Fruit fly (Drosophila melanogaster) whole organism, prepupa: ENCODE data around the gene CG13721.

ENCODE experiments used
- Blimp-1 ChIP-seq: fragments of 200-800 bp; sonication (Bioruptor generic); optimal IDR thresholded peaks from 3 replicates; lab custom pipeline; 2017; ENCODE audit warnings: missing biosample characterization, missing genetic modification characterization, mild to moderate bottlenecking, moderate library complexity, missing genetic modification reagents
- CG11294 ChIP-seq: fragments of 200-800 bp; sonication (Bioruptor generic); IDR thresholded peaks from 2 replicates; pipeline ENCODE4 v1.3.6; 2022; ENCODE audit warnings: missing biosample characterization, missing genetic modification characterization
- CG11902 ChIP-seq: fragments of 200-800 bp; sonication (Bioruptor generic); optimal IDR thresholded peaks from 3 replicates; lab custom pipeline; 2016; ENCODE audit warnings: missing biosample characterization, missing genetic modification characterization
- CG1621 ChIP-seq: fragments of 200-800 bp; sonication (Bioruptor generic); optimal IDR thresholded peaks from 3 replicates; lab custom pipeline; 2018; ENCODE audit warnings: missing biosample characterization, mild to moderate bottlenecking, missing genetic modification characterization
- CG16779 ChIP-seq: fragments of 200-800 bp; sonication (Bioruptor generic); optimal IDR thresholded peaks from 3 replicates; lab custom pipeline; 2017; ENCODE audit warnings: missing biosample characterization, mild to moderate bottlenecking, missing genetic modification characterization
- CG3032 ChIP-seq: fragments of 200-800 bp; optimal IDR thresholded peaks from 2 replicates; lab custom pipeline; 2019; ENCODE audit warnings: missing biosample characterization, mild to moderate bottlenecking, missing genetic modification characterization, moderate library complexity
- CG32006 ChIP-seq: fragments of 200-800 bp; sonication (Bioruptor generic); optimal IDR thresholded peaks from 3 replicates; lab custom pipeline; 2017; ENCODE audit warnings: missing biosample characterization, mild to moderate bottlenecking, missing genetic modification characterization
- CG34406 ChIP-seq: fragments of 200-800 bp; sonication (Bioruptor generic); optimal IDR thresholded peaks from 3 replicates; lab custom pipeline; 2016; ENCODE audit warnings: missing biosample characterization, missing genetic modification characterization
- CG3919 ChIP-seq: fragments of 200-800 bp; sonication (Bioruptor generic); optimal IDR thresholded peaks from 3 replicates; lab custom pipeline; 2016; ENCODE audit warnings: missing biosample characterization, missing genetic modification characterization
- CG6163 ChIP-seq: fragments of 200-800 bp; sonication (Bioruptor generic); IDR thresholded peaks from 3 replicates; pipeline ENCODE4 v1.3.6; 2022; ENCODE audit warnings: missing biosample characterization, missing genetic modification characterization
- CG6276 ChIP-seq: fragments of 200-800 bp; sonication (Bioruptor generic); optimal IDR thresholded peaks from 2 replicates; lab custom pipeline; 2017; ENCODE audit warnings: missing biosample characterization, mild to moderate bottlenecking, missing genetic modification characterization
- CG6808 ChIP-seq: fragments of 200-800 bp; sonication (Bioruptor generic); optimal IDR thresholded peaks from 3 replicates; lab custom pipeline; 2017; ENCODE audit warnings: missing biosample characterization, missing genetic modification characterization, mild to moderate bottlenecking, moderate library complexity, missing genetic modification reagents
- CG6854 ChIP-seq: fragments of 200-800 bp; sonication (Bioruptor generic); optimal IDR thresholded peaks from 2 replicates; lab custom pipeline; 2017; ENCODE audit warnings: missing biosample characterization, mild to moderate bottlenecking, missing genetic modification characterization
- CG7368 ChIP-seq: fragments of 200-800 bp; sonication (Bioruptor generic); optimal IDR thresholded peaks from 3 replicates; lab custom pipeline; 2016; ENCODE audit warnings: missing biosample characterization, missing genetic modification characterization
- CG8119 ChIP-seq: fragments of 200-800 bp; sonication (Bioruptor generic); IDR thresholded peaks from 3 replicates; pipeline ENCODE4 v1.3.6; 2022; ENCODE audit warnings: missing biosample characterization, missing genetic modification characterization
- CG8319 ChIP-seq: fragments of 200-800 bp; sonication (Bioruptor generic); optimal IDR thresholded peaks from 3 replicates; lab custom pipeline; 2016; ENCODE audit warnings: missing biosample characterization, missing genetic modification characterization
- CG8632 ChIP-seq: fragments of 200-800 bp; sonication (Bioruptor generic); optimal IDR thresholded peaks from 3 replicates; lab custom pipeline; 2016; ENCODE audit warnings: missing biosample characterization, missing genetic modification characterization
- CG9139 ChIP-seq: fragments of 200-800 bp; sonication (Bioruptor generic); optimal IDR thresholded peaks from 3 replicates; lab custom pipeline; 2017; ENCODE audit warnings: missing biosample characterization, mild to moderate bottlenecking, missing genetic modification characterization
- Eip78C ChIP-seq: fragments of 200-800 bp; sonication (Bioruptor generic); peaks from one replicate; lab custom pipeline; 2016; ENCODE audit warnings: missing biosample characterization, missing genetic modification characterization
- Eip93F ChIP-seq: fragments of 200-800 bp; sonication (Bioruptor generic); optimal IDR thresholded peaks from 2 replicates; lab custom pipeline; 2016; ENCODE audit warnings: missing biosample characterization, mild to moderate bottlenecking, missing genetic modification characterization
- Ets96B ChIP-seq: fragments of 200-800 bp; optimal IDR thresholded peaks from 2 replicates; lab custom pipeline; 2019; ENCODE audit warnings: missing biosample characterization, mild to moderate bottlenecking, missing genetic modification characterization, moderate library complexity
- Hr38 ChIP-seq: sonication (Bioruptor generic); optimal IDR thresholded peaks from 2 replicates; lab custom pipeline; 2016; ENCODE audit warnings: missing biosample characterization, missing genetic modification characterization
- Hr39 ChIP-seq: fragments of 200-800 bp; sonication (Bioruptor generic); optimal IDR thresholded peaks from 2 replicates; lab custom pipeline; 2016; ENCODE audit warnings: missing biosample characterization, missing genetic modification characterization
- Lpt ChIP-seq: fragments of 200-800 bp; sonication (Bioruptor generic); optimal IDR thresholded peaks from 3 replicates; lab custom pipeline; 2016; ENCODE audit warnings: missing biosample characterization, missing genetic modification characterization
- OdsH ChIP-seq: fragments of 200-800 bp; sonication (Bioruptor generic); optimal IDR thresholded peaks from 3 replicates; lab custom pipeline; 2016; ENCODE audit warnings: missing biosample characterization, missing genetic modification characterization
- Smox ChIP-seq: fragments of 200-800 bp; sonication (Bioruptor generic); optimal IDR thresholded peaks from 3 replicates; lab custom pipeline; 2016; ENCODE audit warnings: missing biosample characterization, missing genetic modification characterization
- Sox102F ChIP-seq: fragments of 200-800 bp; sonication (Bioruptor generic); optimal IDR thresholded peaks from 2 replicates; lab custom pipeline; 2016; ENCODE audit warnings: missing biosample characterization, mild to moderate bottlenecking, missing genetic modification characterization
- Sox14 ChIP-seq: fragments of 200-800 bp; sonication (Bioruptor generic); optimal IDR thresholded peaks from 3 replicates; lab custom pipeline; 2016; ENCODE audit warnings: missing biosample characterization, missing genetic modification characterization
- Sox15 ChIP-seq: fragments of 200-800 bp; sonication (Bioruptor generic); optimal IDR thresholded peaks from 3 replicates; lab custom pipeline; 2016; ENCODE audit warnings: missing biosample characterization, missing genetic modification characterization
- achi ChIP-seq: fragments of 200-800 bp; sonication (Bioruptor generic); optimal IDR thresholded peaks from 3 replicates; lab custom pipeline; 2016; ENCODE audit warnings: missing biosample characterization, missing genetic modification characterization
- cyc ChIP-seq: fragments of 200-800 bp; sonication (Bioruptor generic); optimal IDR thresholded peaks from 3 replicates; lab custom pipeline; 2016; ENCODE audit warnings: missing biosample characterization, missing genetic modification characterization
- dac ChIP-seq: fragments of 200-800 bp; sonication (Bioruptor generic); optimal IDR thresholded peaks from 2 replicates; lab custom pipeline; 2017; ENCODE audit warnings: missing biosample characterization, mild to moderate bottlenecking, missing genetic modification characterization
- dsx ChIP-seq: fragments of 200-800 bp; optimal IDR thresholded peaks from 3 replicates; lab custom pipeline; 2019; ENCODE audit warnings: missing biosample characterization, mild to moderate bottlenecking, missing genetic modification characterization, moderate library complexity; ENCODE audit not compliant: poor library complexity, severe bottlenecking
- esn ChIP-seq: fragments of 200-800 bp; sonication (Bioruptor generic); optimal IDR thresholded peaks from 2 replicates; lab custom pipeline; 2016; ENCODE audit warnings: missing biosample characterization, mild to moderate bottlenecking, missing genetic modification characterization, moderate library complexity
- fd59A ChIP-seq: fragments of 200-800 bp; sonication (Bioruptor generic); optimal IDR thresholded peaks from 2 replicates; lab custom pipeline; 2017; ENCODE audit warnings: missing biosample characterization, mild to moderate bottlenecking, missing genetic modification characterization, missing genetic modification reagents
- fkh ChIP-seq: fragments of 200-800 bp; sonication (Bioruptor generic); optimal IDR thresholded peaks from 3 replicates; lab custom pipeline; 2017; ENCODE audit warnings: missing biosample characterization, mild to moderate bottlenecking, missing genetic modification characterization, moderate library complexity
- pdm3 ChIP-seq: fragments of 200-800 bp; sonication (Bioruptor generic); optimal IDR thresholded peaks from 3 replicates; lab custom pipeline; 2016; ENCODE audit warnings: missing biosample characterization, missing genetic modification characterization
- salr ChIP-seq, 2 experiments: fragments of 200-800 bp; sonication (Bioruptor generic); optimal IDR thresholded peaks; 3 replicates each; lab custom pipeline; 2016 to 2018; ENCODE audit warnings: missing biosample characterization in 2 of 2, missing genetic modification characterization in 2 of 2, mild to moderate bottlenecking in 1 of 2
- ss ChIP-seq, 2 experiments: fragments of 200-800 bp; sonication (Bioruptor generic); optimal IDR thresholded peaks; 2 replicates in 1 of 2; 3 replicates in 1 of 2; lab custom pipeline; 2017 to 2018; ENCODE audit warnings: mild to moderate bottlenecking in 2 of 2, missing biosample characterization in 2 of 2, missing genetic modification characterization in 2 of 2, moderate library complexity in 1 of 2
- topi ChIP-seq: fragments of 200-800 bp; sonication (Bioruptor generic); optimal IDR thresholded peaks from 3 replicates; lab custom pipeline; 2016; ENCODE audit warnings: missing biosample characterization, missing genetic modification characterization
- vri ChIP-seq: fragments of 200-800 bp; sonication (Bioruptor generic); optimal IDR thresholded peaks from 3 replicates; lab custom pipeline; 2016; ENCODE audit warnings: missing biosample characterization, mild to moderate bottlenecking, missing genetic modification characterization

Gene CG13721

DNA sequence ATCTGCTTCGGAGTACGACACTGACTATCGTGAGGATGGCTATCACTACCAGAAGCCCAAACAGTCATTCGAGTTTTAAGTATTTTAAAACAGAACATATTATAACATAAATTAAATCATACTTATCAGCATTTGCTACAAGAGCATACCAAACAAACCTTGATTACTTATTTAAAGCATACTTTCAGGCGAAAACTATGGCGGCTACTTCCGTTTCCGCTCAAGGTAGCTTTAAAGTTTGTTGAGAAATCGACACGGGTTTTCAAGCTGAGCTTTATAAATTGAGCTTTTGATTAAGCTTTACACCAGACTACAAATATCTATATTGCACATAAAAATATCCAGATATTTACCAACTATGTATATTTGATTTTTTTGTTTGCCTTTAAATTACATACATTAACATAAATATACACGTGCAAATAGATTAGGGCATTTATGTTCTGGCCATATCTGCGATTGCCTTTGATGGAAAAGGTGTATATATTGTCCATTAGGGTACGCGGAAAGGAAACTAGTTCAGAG is 22.6 kb downstream of the CG13721 start (continued):
- peak; percentile 14 for TF ChIP-seq CG6808 (GFP tag; lab: Kevin White, UChicago)
- TF ChIP-seq CG8119 (GFP tag; lab: Robert Waterston, UW): peak; percentile 23; the same call in 1 of the 3 replicates
- peak; percentile 36 for TF ChIP-seq CG7368 (GFP tag; lab: Kevin White, UChicago)
- peak; percentile 49 for TF ChIP-seq CG34406
- TF ChIP-seq Hr38 (GFP tag; lab: Kevin White, UChicago): no peak
- TF ChIP-seq CG6163 (GFP tag; lab: Robert Waterston, UW): peak; percentile 82
- TF ChIP-seq fd59A (GFP tag; lab: Kevin White, UChicago): peak; percentile 3
- TF ChIP-seq fkh (GFP tag; lab: Kevin White, UChicago): no peak
- peak; percentile 2 for TF ChIP-seq cyc (GFP tag; lab: Kevin White, UChicago)
- peak; percentile 60 for TF ChIP-seq pdm3
- TF ChIP-seq salr (GFP tag; optimal IDR thresholded peaks at IDR 0.05; lab: Kevin White, UChicago): peak in 1 of 2 experiments; percentile 35
- peak; percentile 4 for TF ChIP-seq vri (GFP tag; lab: Kevin White, UChicago)
- no peak for TF ChIP-seq CG3032 (tag; lab: Kevin White, UChicago)
- TF ChIP-seq CG6854: no peak
- peak; percentile 16 for TF ChIP-seq Sox102F (GFP tag; lab: Kevin White, UChicago)
- TF ChIP-seq CG16779 (tag; lab: Kevin White, UChicago): peak; percentile 22
- TF ChIP-seq CG9139 (GFP tag; lab: Kevin White, UChicago): peak; percentile 40
- TF ChIP-seq CG1621 (tag; lab: Kevin White, UChicago): no peak
- TF ChIP-seq topi: peak; percentile 19
- TF ChIP-seq Smox (GFP tag; lab: Kevin White, UChicago): peak; percentile 17
- TF ChIP-seq Ets96B (tag; lab: Kevin White, UChicago): no peak
- peak in 1 of 2 experiments; percentile 62 for TF ChIP-seq ss (GFP tag; optimal IDR thresholded peaks at IDR 0.05; lab: Kevin White, UChicago)
- TF ChIP-seq CG11902 (GFP tag; lab: Kevin White, UChicago): no peak
- peak; percentile 90 for TF ChIP-seq Eip78C (GFP tag; lab: Kevin White, UChicago)

dm6 chr3L:4472768-4473167 is 24.8 kb downstream of the CG13721 start, which contains the start of gene CG11349:
TSS of gene CG11349 (plus strand) at chr3L:4473068.
- TF ChIP-seq Sox14: no peak
- TF ChIP-seq Blimp-1: no peak
- TF ChIP-seq Eip78C (GFP tag; lab: Kevin White, UChicago): no peak
- no peak for TF ChIP-seq CG6276
- no peak for TF ChIP-seq Hr39 (GFP tag; lab: Kevin White, UChicago)
- no peak for TF ChIP-seq CG9139 (GFP tag; lab: Kevin White, UChicago)
- no peak for TF ChIP-seq CG3919 (GFP tag; lab: Kevin White, UChicago)
- no peak for TF ChIP-seq Hr38 (GFP tag; lab: Kevin White, UChicago)
- TF ChIP-seq CG8632 (GFP tag; lab: Kevin White, UChicago): no peak
- TF ChIP-seq pdm3: no peak
- TF ChIP-seq CG32006 (GFP tag; lab: Kevin White, UChicago): no peak
- TF ChIP-seq salr (GFP tag; optimal IDR thresholded peaks at IDR 0.05; lab: Kevin White, UChicago): no peak

dm6 chr3L:4471449-4471848 is 26.1 kb downstream of the CG13721 start, which contains the start of gene CG32248:
TSS of gene CG32248 (plus strand) at chr3L:4471749.
- TF ChIP-seq ss (GFP tag; optimal IDR thresholded peaks at IDR 0.05; lab: Kevin White, UChicago): no peak
- no peak for TF ChIP-seq CG8119 (GFP tag; lab: Robert Waterston, UW)
- TF ChIP-seq CG11294: no peak
- no peak for TF ChIP-seq CG11902 (GFP tag; lab: Kevin White, UChicago)
- no peak for TF ChIP-seq CG34406

dm6 chr3L:4469701-4470100 is 27.9 kb downstream of the CG13721 start, which contains the start of gene CG32249:
TSS of gene CG32249 (plus strand) at chr3L:4470001.
- TF ChIP-seq CG8319 (GFP tag; lab: Kevin White, UChicago) (no peak), OdsH (GFP tag; lab: Kevin White, UChicago) (no peak), CG16779 (tag; lab: Kevin White, UChicago) (no peak), dsx (GFP tag; lab: Kevin White, UChicago) (no peak), achi (GFP tag; lab: Kevin White, UChicago) (no peak), Sox15 (GFP tag; lab: Kevin White, UChicago) (no peak), dac (no peak), esn (no peak), Hr38 (GFP tag; lab: Kevin White, UChicago) (no peak), CG3032 (tag; lab: Kevin White, UChicago) (no peak), CG8119 (GFP tag; lab: Robert Waterston, UW) (no peak), fkh (GFP tag; lab: Kevin White, UChicago) (no peak), Lpt (GFP tag; lab: Kevin White, UChicago) (no peak), CG6163 (GFP tag; lab: Robert Waterston, UW) (no peak), CG6854 (no peak), Eip93F (GFP tag; lab: Kevin White, UChicago) (no peak)
